Fruit fly (Drosophila melanogaster) whole organism, embryonic: ENCODE results near the gene Pez.
A peak's percentile ranks its signal among the peaks of the same experiment; 100 is the strongest.

Experiments used
- ATbp ChIP-seq: fragments of 200-800 bp; sonication (Bioruptor generic); optimal IDR thresholded peaks from 2 replicates; lab custom pipeline; 2017; ENCODE audit warnings: missing biosample characterization, mild to moderate bottlenecking, missing genetic modification characterization, missing genetic modification reagents
- Antp ChIP-seq: fragments of 200-800 bp; sonication (Bioruptor generic); optimal IDR thresholded peaks from 3 replicates; lab custom pipeline; 2016; ENCODE audit warnings: missing biosample characterization, missing genetic modification characterization
- Asciz ChIP-seq: fragments of 200-800 bp; sonication (Bioruptor generic); optimal IDR thresholded peaks from 2 replicates; lab custom pipeline; 2017; ENCODE audit warnings: missing biosample characterization, mild to moderate bottlenecking, missing genetic modification characterization, missing genetic modification reagents
- CG11560 ChIP-seq: fragments of 200-800 bp; sonication (Bioruptor generic); IDR thresholded peaks from 3 replicates; pipeline ENCODE4 v1.3.6; 2022; ENCODE audit warnings: missing biosample characterization, missing genetic modification characterization
- CG11723 ChIP-seq: fragments of 200-800 bp; sonication (Bioruptor generic); optimal IDR thresholded peaks from 2 replicates; lab custom pipeline; 2017; ENCODE audit warnings: missing biosample characterization, mild to moderate bottlenecking, missing genetic modification characterization
- CG12659 ChIP-seq: fragments of 200-800 bp; sonication (Bioruptor generic); optimal IDR thresholded peaks from 3 replicates; lab custom pipeline; 2017; ENCODE audit warnings: mild to moderate bottlenecking, missing biosample characterization, missing genetic modification reagents, missing genetic modification characterization
- CG1647 ChIP-seq: fragments of 200-800 bp; sonication (Bioruptor generic); optimal IDR thresholded peaks from 3 replicates; lab custom pipeline; 2016; ENCODE audit warnings: missing biosample characterization, missing genetic modification characterization
- CG18011 ChIP-seq: fragments of 200-800 bp; sonication (Bioruptor generic); optimal IDR thresholded peaks from 2 replicates; lab custom pipeline; 2017; ENCODE audit warnings: missing biosample characterization, missing genetic modification characterization, mild to moderate bottlenecking, moderate library complexity, missing genotype
- CG2202 ChIP-seq: fragments of 200-800 bp; sonication (Bioruptor generic); optimal IDR thresholded peaks from 2 replicates; lab custom pipeline; 2018; ENCODE audit warnings: missing biosample characterization, mild to moderate bottlenecking, missing genetic modification characterization
- CG3163 ChIP-seq: fragments of 200-800 bp; sonication (Bioruptor generic); optimal IDR thresholded peaks from 3 replicates; lab custom pipeline; 2016; ENCODE audit warnings: missing biosample characterization, missing genetic modification characterization
- CG32532 ChIP-seq: fragments of 200-800 bp; sonication (Bioruptor generic); IDR thresholded peaks from 2 replicates; pipeline ENCODE4 v1.3.6; 2022; ENCODE audit warnings: missing biosample characterization, missing genetic modification characterization
- CG4282 ChIP-seq: fragments of 200-800 bp; sonication (Bioruptor generic); optimal IDR thresholded peaks from 2 replicates; lab custom pipeline; 2016; ENCODE audit warnings: missing biosample characterization, missing genetic modification characterization
- CG6791 ChIP-seq: fragments of 200-800 bp; sonication (Bioruptor generic); IDR thresholded peaks from 3 replicates; pipeline ENCODE4 v1.3.6; 2022; ENCODE audit warnings: missing biosample characterization, missing genetic modification characterization; ENCODE audit not compliant: partially characterized antibody
- CG6854 ChIP-seq: fragments of 200-800 bp; sonication (Bioruptor generic); optimal IDR thresholded peaks from 3 replicates; lab custom pipeline; 2017; ENCODE audit warnings: missing biosample characterization, mild to moderate bottlenecking, missing genetic modification characterization
- CG7271 ChIP-seq: fragments of 200-800 bp; sonication (Bioruptor generic); optimal IDR thresholded peaks from 2 replicates; lab custom pipeline; 2018; ENCODE audit warnings: missing biosample characterization, mild to moderate bottlenecking, missing genetic modification characterization, moderate library complexity
- CG8281 ChIP-seq: fragments of 200-800 bp; sonication (Bioruptor generic); optimal IDR thresholded peaks from 2 replicates; lab custom pipeline; 2018; ENCODE audit warnings: missing biosample characterization, mild to moderate bottlenecking, missing genetic modification characterization, moderate library complexity
- CG8944 ChIP-seq: fragments of 200-800 bp; sonication (Bioruptor generic); optimal IDR thresholded peaks from 3 replicates; lab custom pipeline; 2016; ENCODE audit warnings: missing biosample characterization, missing genetic modification characterization
- CG9609 ChIP-seq: fragments of 200-800 bp; sonication (Bioruptor generic); optimal IDR thresholded peaks from 3 replicates; lab custom pipeline; 2016; ENCODE audit warnings: missing biosample characterization, missing genetic modification characterization
- CHES-1-like ChIP-seq: fragments of 200-800 bp; sonication (Bioruptor generic); optimal IDR thresholded peaks from 2 replicates; lab custom pipeline; 2016; ENCODE audit warnings: missing biosample characterization, missing genetic modification characterization
- H2.0 ChIP-seq: fragments of 200-800 bp; sonication (Bioruptor generic); IDR thresholded peaks from 2 replicates; pipeline ENCODE4 v1.3.6; 2022; ENCODE audit warnings: missing biosample characterization, missing genetic modification characterization
- HLH3B ChIP-seq: fragments of 200-800 bp; sonication (Bioruptor generic); IDR thresholded peaks from 2 replicates; pipeline ENCODE4 v1.3.6; 2022; ENCODE audit warnings: missing biosample characterization, missing genetic modification characterization
- Hr39 ChIP-seq: fragments of >200 bp; optimal IDR thresholded peaks from 2 replicates; lab custom pipeline; 2017
- MTF-1 ChIP-seq: fragments of 200-800 bp; sonication (Bioruptor generic); optimal IDR thresholded peaks from 2 replicates; lab custom pipeline; 2018; ENCODE audit warnings: missing biosample characterization, mild to moderate bottlenecking, missing genetic modification characterization, borderline replicate concordance
- NK7.1 ChIP-seq: fragments of 200-800 bp; sonication (Bioruptor generic); optimal IDR thresholded peaks from 3 replicates; lab custom pipeline; 2016; ENCODE audit warnings: missing biosample characterization, missing genetic modification characterization
- Nf-YC ChIP-seq: fragments of 200-800 bp; optimal IDR thresholded peaks from 3 replicates; lab custom pipeline; 2019; ENCODE audit warnings: missing biosample characterization, mild to moderate bottlenecking, missing genetic modification characterization, moderate library complexity
- PHDP ChIP-seq: fragments of 200-800 bp; sonication (Bioruptor generic); optimal IDR thresholded peaks from 3 replicates; lab custom pipeline; 2018; ENCODE audit warnings: missing biosample characterization, mild to moderate bottlenecking, missing genetic modification characterization, moderate library complexity
- Sin3A ChIP-seq: fragments of >200 bp; optimal IDR thresholded peaks from 2 replicates; lab custom pipeline; 2018
- Vsx1 ChIP-seq: fragments of 200-800 bp; sonication (Bioruptor generic); optimal IDR thresholded peaks from 2 replicates; lab custom pipeline; 2017; ENCODE audit warnings: missing biosample characterization, mild to moderate bottlenecking, missing genetic modification characterization, missing genetic modification reagents
- Xbp1 ChIP-seq: fragments of 200-800 bp; sonication (Bioruptor generic); optimal IDR thresholded peaks from 3 replicates; lab custom pipeline; 2016; ENCODE audit warnings: missing biosample characterization, mild to moderate bottlenecking, missing genetic modification characterization
- Xrp1 ChIP-seq: fragments of 200-800 bp; sonication (Bioruptor generic); IDR thresholded peaks from 2 replicates; pipeline ENCODE4 v1.3.6; 2022; ENCODE audit warnings: missing biosample characterization, missing genetic modification characterization
- ab ChIP-seq: fragments of 200-800 bp; sonication (Bioruptor generic); optimal IDR thresholded peaks from 2 replicates; lab custom pipeline; 2016; ENCODE audit warnings: missing biosample characterization, missing genetic modification characterization
- ac ChIP-seq: fragments of 200-800 bp; sonication (Bioruptor generic); optimal IDR thresholded peaks from 3 replicates; lab custom pipeline; 2017; ENCODE audit warnings: missing biosample characterization, mild to moderate bottlenecking, missing genetic modification characterization
- chm ChIP-seq: fragments of 200-800 bp; sonication (Bioruptor generic); IDR thresholded peaks from 2 replicates; pipeline ENCODE4 v1.3.6; 2022; ENCODE audit warnings: missing biosample characterization, missing genetic modification characterization
- crol ChIP-seq: fragments of 200-800 bp; sonication (Bioruptor generic); IDR thresholded peaks from 2 replicates; pipeline ENCODE4 v1.3.6; 2022; ENCODE audit warnings: missing biosample characterization, missing genetic modification characterization
- dan ChIP-seq: fragments of 200-800 bp; sonication (Bioruptor generic); IDR thresholded peaks from 2 replicates; pipeline ENCODE4 v1.3.6; 2022; ENCODE audit warnings: missing biosample characterization, missing genetic modification characterization
- dimm ChIP-seq: fragments of 200-800 bp; sonication (Bioruptor generic); IDR thresholded peaks from 2 replicates; pipeline ENCODE4 v1.3.6; 2022; ENCODE audit warnings: missing biosample characterization, missing genetic modification characterization
- dm ChIP-seq: fragments of 200-800 bp; sonication (Bioruptor generic); optimal IDR thresholded peaks from 3 replicates; lab custom pipeline; 2016; ENCODE audit warnings: missing biosample characterization, missing genetic modification characterization
- eyg ChIP-seq: fragments of 200-800 bp; sonication (Bioruptor generic); optimal IDR thresholded peaks from 3 replicates; lab custom pipeline; 2016; ENCODE audit warnings: missing biosample characterization, missing genetic modification characterization
- gt ChIP-seq: fragments of 200-800 bp; sonication (Bioruptor generic); IDR thresholded peaks from 2 replicates; pipeline ENCODE4 v1.3.6; 2022; ENCODE audit warnings: missing biosample characterization, missing genetic modification characterization
- pan ChIP-seq, 4 experiments: fragments of >200 bp in 3 of 4; fragments of 200-800 bp in 1 of 4; sonication (Bioruptor generic) in 1 of 4; optimal IDR thresholded peaks in 3 of 4; IDR thresholded peaks in 1 of 4; 2 replicates each; pipeline versions ENCODE4 v1.3.6 to Lab custom; 2017 to 2022; ENCODE audit warnings: missing biosample characterization in 2 of 4, missing genetic modification characterization in 2 of 4, mixed read lengths in 1 of 4
- pb ChIP-seq: fragments of 200-800 bp; sonication (Bioruptor generic); optimal IDR thresholded peaks from 3 replicates; lab custom pipeline; 2016; ENCODE audit warnings: missing biosample characterization, missing genetic modification characterization
- prd ChIP-seq, 3 experiments: fragments of >200 bp in 2 of 3; fragments of 200-800 bp in 1 of 3; sonication (Bioruptor generic) in 1 of 3; optimal IDR thresholded peaks in 2 of 3; IDR thresholded peaks in 1 of 3; 2 replicates in 2 of 3; 3 replicates in 1 of 3; pipeline versions ENCODE4 v1.3.6 to Lab custom; 2017 to 2022; ENCODE audit warnings: missing biosample characterization in 1 of 3, missing genetic modification characterization in 1 of 3
- psq ChIP-seq: fragments of 200-800 bp; sonication (Bioruptor generic); optimal IDR thresholded peaks from 2 replicates; lab custom pipeline; 2017; ENCODE audit warnings: missing biosample characterization, missing genetic modification characterization
- sens-2 ChIP-seq: fragments of 200-800 bp; sonication (Bioruptor generic); IDR thresholded peaks from 2 replicates; pipeline ENCODE4 v1.3.6; 2022; ENCODE audit warnings: missing biosample characterization, missing genetic modification characterization
- slbo ChIP-seq: fragments of 200-800 bp; sonication (Bioruptor generic); IDR thresholded peaks from 2 replicates; pipeline ENCODE4 v1.3.6; 2022; ENCODE audit warnings: missing biosample characterization, missing genetic modification characterization
- tio ChIP-seq: fragments of 200-800 bp; sonication (Bioruptor generic); optimal IDR thresholded peaks from 2 replicates; lab custom pipeline; 2017; ENCODE audit warnings: missing biosample characterization, missing genetic modification characterization, inconsistent platforms
- tna ChIP-seq: fragments of 200-800 bp; sonication (Bioruptor generic); IDR thresholded peaks from 2 replicates; pipeline ENCODE4 v1.3.6; 2022; ENCODE audit warnings: missing biosample characterization, missing genetic modification characterization; ENCODE audit not compliant: partially characterized antibody
- trem ChIP-seq: fragments of 200-800 bp; optimal IDR thresholded peaks from 3 replicates; lab custom pipeline; 2019; ENCODE audit warnings: missing biosample characterization, mild to moderate bottlenecking, missing genetic modification characterization, moderate library complexity
- vfl ChIP-seq: fragments of 200-800 bp; sonication (Bioruptor generic); optimal IDR thresholded peaks from 2 replicates; lab custom pipeline; 2016; ENCODE audit warnings: missing biosample characterization, missing genetic modification characterization
- yki ChIP-seq: fragments of >200 bp; optimal IDR thresholded peaks from 3 replicates; lab custom pipeline; 2018

The Pez gene

DNA sequence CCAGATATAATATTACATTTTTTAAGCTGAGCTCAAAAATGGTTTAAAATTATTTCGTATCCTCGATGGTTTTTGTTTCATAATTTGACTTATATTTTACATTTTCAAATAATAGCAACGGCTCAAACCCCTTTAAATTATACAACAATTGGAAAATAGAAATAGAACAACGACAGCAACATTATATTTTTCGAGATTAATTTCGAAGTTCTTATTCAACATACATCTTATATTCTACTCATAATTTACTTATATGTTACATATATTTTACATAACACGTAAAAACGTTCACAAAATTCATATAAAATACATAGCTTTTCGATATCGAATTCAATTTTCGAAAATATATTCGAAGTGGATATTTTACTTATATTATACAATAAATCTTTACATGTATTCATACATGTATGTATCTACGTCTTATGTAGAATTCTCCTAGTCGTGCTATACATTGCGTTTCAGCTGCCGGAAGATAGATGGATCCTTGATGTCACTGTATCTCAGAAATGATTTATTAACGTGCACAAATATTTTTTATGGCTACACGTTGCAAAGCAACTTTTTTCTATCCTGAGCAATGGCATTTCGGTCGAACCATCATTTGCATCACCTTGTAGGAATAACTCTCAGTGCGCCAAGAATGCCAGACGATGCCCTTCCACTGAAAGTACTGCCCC, 18.4 kb upstream of the Pez start (continued):
- no peak for TF ChIP-seq CG9609
- no peak for TF ChIP-seq CG11560 (tag; lab: Robert Waterston, UW)
- TF ChIP-seq tna = no peak
- no peak for TF ChIP-seq CG4282 (GFP tag; lab: Kevin White, UChicago)
- TF ChIP-seq prd (optimal IDR thresholded peaks at IDR 0.05; lab: Kevin White, UChicago) = no peak
- no peak for TF ChIP-seq prd (GFP tag; IDR thresholded peaks at IDR 0.05; lab: Robert Waterston, UW)
- no peak for TF ChIP-seq Sin3A
- TF ChIP-seq gt (GFP tag; lab: Robert Waterston, UW) = no peak
- peak; percentile 26 for TF ChIP-seq Antp
- no peak for TF ChIP-seq dm (GFP tag; lab: Kevin White, UChicago)
- peak; percentile 44 for TF ChIP-seq Asciz (GFP tag; lab: Kevin White, UChicago)
- TF ChIP-seq CG6854 (GFP tag; lab: Kevin White, UChicago) = no peak
- TF ChIP-seq dan (GFP tag; lab: Robert Waterston, UW) = no peak
- peak; percentile 24; the same call in 1 of the 2 replicates for TF ChIP-seq H2.0 (GFP tag; lab: Robert Waterston, UW)
- TF ChIP-seq CHES-1-like (GFP tag; lab: Kevin White, UChicago) = no peak
- peak; percentile 42 for TF ChIP-seq CG7271 (tag; lab: Kevin White, UChicago)
- TF ChIP-seq vfl (GFP tag; lab: Kevin White, UChicago) = no peak
- TF ChIP-seq Vsx1 = peak; percentile 13
- no peak for TF ChIP-seq Hr39 (lab: Kevin White, UChicago)
- peak; percentile 10; the same call in 1 of the 2 replicates for TF ChIP-seq HLH3B (GFP tag; lab: Robert Waterston, UW)
- TF ChIP-seq NK7.1 (GFP tag; lab: Kevin White, UChicago) = no peak
- TF ChIP-seq CG1647 (GFP tag; lab: Kevin White, UChicago) = no peak
- no peak for TF ChIP-seq psq (GFP tag; lab: Kevin White, UChicago)
- TF ChIP-seq PHDP (tag; lab: Kevin White, UChicago) = peak; percentile 25
- no peak for TF ChIP-seq CG12659 (GFP tag; lab: Kevin White, UChicago)
- TF ChIP-seq sens-2 = 0 out of 2 replicates have a peak, but pooled peaks have one; percentile 8
- no peak for TF ChIP-seq Xrp1 (GFP tag; lab: Robert Waterston, UW)
- TF ChIP-seq Nf-YC (tag; lab: Kevin White, UChicago) = peak; percentile 22
- TF ChIP-seq trem (tag; lab: Kevin White, UChicago) = peak; percentile 46
- TF ChIP-seq eyg (GFP tag; lab: Kevin White, UChicago) = no peak
- no peak for TF ChIP-seq yki (lab: Kevin White, UChicago)
- TF ChIP-seq pan (optimal IDR thresholded peaks at IDR 0.05; lab: Kevin White, UChicago) = no peak
- peak in 1 of 2 experiments; percentile 59 for TF ChIP-seq pan (GFP tag; optimal IDR thresholded peaks at IDR 0.05 in 1 of 2, IDR thresholded peaks at IDR 0.05 in 1 of 2)
- TF ChIP-seq chm (GFP tag; lab: Robert Waterston, UW) = no peak
- no peak for TF ChIP-seq CG3163 (GFP tag; lab: Kevin White, UChicago)
- TF ChIP-seq pb = no peak
- TF ChIP-seq CG18011 (GFP tag; lab: Kevin White, UChicago) = no peak
- peak; percentile 65 for TF ChIP-seq MTF-1 (GFP tag; lab: Kevin White, UChicago)
- TF ChIP-seq ATbp (GFP tag; lab: Kevin White, UChicago) = no peak
- no peak for TF ChIP-seq ab (GFP tag; lab: Kevin White, UChicago)
- TF ChIP-seq CG6791 (GFP tag; lab: Robert Waterston, UW) = no peak
- no peak for TF ChIP-seq crol
- TF ChIP-seq slbo (GFP tag; lab: Robert Waterston, UW) = peak; percentile 28
- no peak for TF ChIP-seq CG8281 (tag; lab: Kevin White, UChicago)
- peak; percentile 61; the same call in 1 of the 2 replicates for TF ChIP-seq CG32532 (GFP tag; lab: Robert Waterston, UW)
- no peak for TF ChIP-seq dimm (GFP tag; lab: Robert Waterston, UW)
- TF ChIP-seq CG2202 (tag; lab: Kevin White, UChicago) = no peak
- TF ChIP-seq CG8944 (GFP tag; lab: Kevin White, UChicago) = no peak
- TF ChIP-seq Xbp1 = peak; percentile 54
- TF ChIP-seq ac = no peak
- TF ChIP-seq CG11723 (GFP tag; lab: Kevin White, UChicago) = no peak
- TF ChIP-seq tio = no peak
